Fruit fly (Drosophila melanogaster) whole organism, embryonic: ENCODE data around the gene Bicra.
A peak's percentile ranks its signal among the peaks of the same experiment; 100 is the strongest.

Experiments
- Aef1 ChIP-seq: fragments of 200-800 bp; sonication (Bioruptor generic); IDR thresholded peaks from 3 replicates; pipeline ENCODE4 v1.3.6; 2022; ENCODE audit warnings: missing biosample characterization, missing genetic modification characterization
- Atf6 ChIP-seq: fragments of 200-800 bp; sonication (Bioruptor generic); IDR thresholded peaks from 2 replicates; pipeline ENCODE4 v1.3.6; 2022; ENCODE audit warnings: missing biosample characterization, missing genetic modification characterization
- Bgb ChIP-seq: fragments of 200-800 bp; sonication (Bioruptor generic); IDR thresholded peaks from 2 replicates; pipeline ENCODE4 v1.3.6; 2022; ENCODE audit warnings: missing biosample characterization, missing genetic modification characterization; ENCODE audit not compliant: partially characterized antibody
- CG10147 ChIP-seq: fragments of 200-800 bp; sonication (Bioruptor generic); optimal IDR thresholded peaks from 2 replicates; lab custom pipeline; 2019; ENCODE audit warnings: missing biosample characterization, mild to moderate bottlenecking, missing genetic modification characterization, moderate library complexity
- CG10274 ChIP-seq: fragments of 200-800 bp; sonication (Bioruptor generic); optimal IDR thresholded peaks from 3 replicates; lab custom pipeline; 2017; ENCODE audit warnings: missing biosample characterization, mild to moderate bottlenecking, missing genetic modification characterization
- CG11456 ChIP-seq: fragments of 200-800 bp; sonication (Bioruptor generic); IDR thresholded peaks from 3 replicates; pipeline ENCODE4 v1.3.6; 2022; ENCODE audit warnings: missing biosample characterization, missing genetic modification characterization
- CG13424 ChIP-seq: fragments of 200-800 bp; sonication (Bioruptor generic); optimal IDR thresholded peaks from 2 replicates; lab custom pipeline; 2019; ENCODE audit warnings: missing biosample characterization, mild to moderate bottlenecking, missing genetic modification characterization, moderate library complexity
- CG15269 ChIP-seq: fragments of 200-800 bp; sonication (Bioruptor generic); optimal IDR thresholded peaks from 2 replicates; lab custom pipeline; 2018; ENCODE audit warnings: missing biosample characterization, mild to moderate bottlenecking, missing genetic modification characterization, moderate library complexity
- CG15514 ChIP-seq: fragments of 200-800 bp; sonication (Bioruptor generic); optimal IDR thresholded peaks from 3 replicates; lab custom pipeline; 2017; ENCODE audit warnings: missing biosample characterization, missing genetic modification characterization, mild to moderate bottlenecking, moderate library complexity, missing genetic modification reagents
- CG16779 ChIP-seq: fragments of 200-800 bp; sonication (Bioruptor generic); IDR thresholded peaks from 2 replicates; pipeline ENCODE4 v1.3.6; 2022; ENCODE audit warnings: missing biosample characterization, missing genetic modification characterization
- CG16815 ChIP-seq: fragments of 200-800 bp; sonication (Bioruptor generic); optimal IDR thresholded peaks from 3 replicates; lab custom pipeline; 2017; ENCODE audit warnings: missing biosample characterization, mild to moderate bottlenecking, missing genetic modification characterization
- CG16863 ChIP-seq: fragments of 200-800 bp; sonication (Bioruptor generic); optimal IDR thresholded peaks from 3 replicates; lab custom pipeline; 2016; ENCODE audit warnings: missing biosample characterization, missing genetic modification characterization
- CG17328 ChIP-seq: fragments of 200-800 bp; sonication (Bioruptor generic); IDR thresholded peaks from 2 replicates; pipeline ENCODE4 v1.3.6; 2022; ENCODE audit warnings: missing biosample characterization, missing genetic modification characterization
- CG17361 ChIP-seq: fragments of 200-800 bp; sonication (Bioruptor generic); IDR thresholded peaks from 3 replicates; pipeline ENCODE4 v1.3.6; 2022; ENCODE audit warnings: missing biosample characterization, missing genetic modification characterization
- CG1792 ChIP-seq: fragments of 200-800 bp; sonication (Bioruptor generic); optimal IDR thresholded peaks from 2 replicates; lab custom pipeline; 2016; ENCODE audit warnings: missing biosample characterization, missing genetic modification characterization
- CG18476 ChIP-seq: fragments of 200-800 bp; sonication (Bioruptor generic); optimal IDR thresholded peaks from 2 replicates; lab custom pipeline; 2016; ENCODE audit warnings: missing biosample characterization, mild to moderate bottlenecking, missing genetic modification characterization
- CG18619 ChIP-seq: fragments of 200-800 bp; sonication (Bioruptor generic); optimal IDR thresholded peaks from 3 replicates; lab custom pipeline; 2017; ENCODE audit warnings: missing biosample characterization, mild to moderate bottlenecking, missing genetic modification characterization
- CG18764 ChIP-seq: fragments of 200-800 bp; sonication (Bioruptor generic); optimal IDR thresholded peaks from 3 replicates; lab custom pipeline; 2016; ENCODE audit warnings: missing biosample characterization, missing genetic modification characterization
- CG2120 ChIP-seq: fragments of 200-800 bp; sonication (Bioruptor generic); optimal IDR thresholded peaks from 3 replicates; lab custom pipeline; 2016; ENCODE audit warnings: missing biosample characterization, missing genetic modification characterization
- CG2202 ChIP-seq: fragments of 200-800 bp; sonication (Bioruptor generic); optimal IDR thresholded peaks from 2 replicates; lab custom pipeline; 2018; ENCODE audit warnings: missing biosample characterization, mild to moderate bottlenecking, missing genetic modification characterization
- CG32767 ChIP-seq: fragments of 200-800 bp; sonication (Bioruptor generic); IDR thresholded peaks from 2 replicates; pipeline ENCODE4 v1.3.6; 2022; ENCODE audit warnings: missing biosample characterization, missing genetic modification characterization
- CG34376 ChIP-seq: fragments of 200-800 bp; sonication (Bioruptor generic); optimal IDR thresholded peaks from 2 replicates; lab custom pipeline; 2018; ENCODE audit warnings: missing biosample characterization, mild to moderate bottlenecking, missing genetic modification characterization
- CG6254 ChIP-seq: fragments of 200-800 bp; sonication (Bioruptor generic); optimal IDR thresholded peaks from 3 replicates; lab custom pipeline; 2017; ENCODE audit warnings: mild to moderate bottlenecking, missing biosample characterization, missing genetic modification reagents, missing genetic modification characterization
- CG6813 ChIP-seq: fragments of 200-800 bp; sonication (Bioruptor generic); optimal IDR thresholded peaks from 2 replicates; lab custom pipeline; 2017; ENCODE audit warnings: missing biosample characterization, missing genetic modification characterization, mild to moderate bottlenecking, moderate library complexity, missing genetic modification reagents
- CG6854 ChIP-seq: fragments of 200-800 bp; sonication (Bioruptor generic); optimal IDR thresholded peaks from 3 replicates; lab custom pipeline; 2017; ENCODE audit warnings: missing biosample characterization, mild to moderate bottlenecking, missing genetic modification characterization
- CG7357 ChIP-seq: fragments of 200-800 bp; sonication (Bioruptor generic); IDR thresholded peaks from 3 replicates; pipeline ENCODE4 v1.3.6; 2022; ENCODE audit warnings: missing biosample characterization, missing genetic modification characterization
- CG7928 ChIP-seq: fragments of 200-800 bp; sonication (Bioruptor generic); optimal IDR thresholded peaks from 2 replicates; lab custom pipeline; 2017; ENCODE audit warnings: missing biosample characterization, mild to moderate bottlenecking, missing genetic modification characterization
- Ets97D ChIP-seq: fragments of 200-800 bp; sonication (Bioruptor generic); optimal IDR thresholded peaks from 3 replicates; lab custom pipeline; 2016; ENCODE audit warnings: missing biosample characterization, missing genetic modification characterization
- H15 ChIP-seq: fragments of 200-800 bp; sonication (Bioruptor generic); IDR thresholded peaks from 3 replicates; pipeline ENCODE4 v1.3.6; 2022; ENCODE audit warnings: missing biosample characterization, missing genetic modification characterization
- Lhr ChIP-seq: fragments of 200-800 bp; sonication (Bioruptor generic); optimal IDR thresholded peaks from 3 replicates; lab custom pipeline; 2017; ENCODE audit warnings: mild to moderate bottlenecking, missing biosample characterization, missing genetic modification reagents, missing genetic modification characterization
- Myb ChIP-seq: fragments of 200-800 bp; sonication (Bioruptor generic); optimal IDR thresholded peaks from 2 replicates; lab custom pipeline; 2016; ENCODE audit warnings: missing biosample characterization, missing genetic modification characterization
- NC2β ChIP-seq: fragments of 200-800 bp; sonication (Bioruptor generic); optimal IDR thresholded peaks from 2 replicates; lab custom pipeline; 2016; ENCODE audit warnings: missing biosample characterization, missing genetic modification characterization
- Nf-YA ChIP-seq: fragments of 200-800 bp; sonication (Bioruptor generic); IDR thresholded peaks from 2 replicates; pipeline ENCODE4 v1.3.6; 2022; ENCODE audit warnings: missing biosample characterization, missing genetic modification characterization
- Oli ChIP-seq: fragments of 200-800 bp; sonication (Bioruptor generic); optimal IDR thresholded peaks from 2 replicates; lab custom pipeline; 2018; ENCODE audit warnings: missing biosample characterization, mild to moderate bottlenecking, missing genetic modification characterization, moderate library complexity
- Poxn ChIP-seq: fragments of 200-800 bp; sonication (Bioruptor generic); IDR thresholded peaks from 2 replicates; pipeline ENCODE4 v1.3.6; 2022; ENCODE audit warnings: missing biosample characterization, missing genetic modification characterization
- Side ChIP-seq: fragments of 200-800 bp; sonication (Bioruptor generic); optimal IDR thresholded peaks from 2 replicates; lab custom pipeline; 2016; ENCODE audit warnings: missing biosample characterization, missing genetic modification characterization
- Sry-δ ChIP-seq: fragments of 200-800 bp; sonication (Bioruptor generic); optimal IDR thresholded peaks from 2 replicates; lab custom pipeline; 2016; ENCODE audit warnings: missing biosample characterization, missing genetic modification characterization
- abd-A ChIP-seq: fragments of 200-800 bp; sonication (Bioruptor generic); optimal IDR thresholded peaks from 3 replicates; lab custom pipeline; 2019; ENCODE audit warnings: missing biosample characterization, mild to moderate bottlenecking, missing genetic modification characterization, moderate library complexity
- cato ChIP-seq: fragments of 200-800 bp; sonication (Bioruptor generic); optimal IDR thresholded peaks from 2 replicates; lab custom pipeline; 2016; ENCODE audit warnings: missing biosample characterization, missing genetic modification characterization, borderline replicate concordance
- crp ChIP-seq, 2 experiments: fragments of 200-800 bp; sonication (Bioruptor generic); optimal IDR thresholded peaks; 2 replicates in 1 of 2; 3 replicates in 1 of 2; lab custom pipeline; 2017; ENCODE audit warnings: missing biosample characterization in 2 of 2, missing genetic modification characterization in 2 of 2, mild to moderate bottlenecking in 1 of 2, moderate library complexity in 1 of 2
- dan ChIP-seq: fragments of 200-800 bp; sonication (Bioruptor generic); IDR thresholded peaks from 2 replicates; pipeline ENCODE4 v1.3.6; 2022; ENCODE audit warnings: missing biosample characterization, missing genetic modification characterization
- ewg ChIP-seq: fragments of 200-800 bp; sonication (Bioruptor generic); optimal IDR thresholded peaks from 3 replicates; lab custom pipeline; 2017; ENCODE audit warnings: mild to moderate bottlenecking, missing biosample characterization, missing genetic modification reagents, missing genetic modification characterization
- fd3F ChIP-seq: fragments of 200-800 bp; sonication (Bioruptor generic); optimal IDR thresholded peaks from 2 replicates; lab custom pipeline; 2018; ENCODE audit warnings: missing biosample characterization, mild to moderate bottlenecking, missing genetic modification characterization, moderate library complexity
- grn ChIP-seq: fragments of 200-800 bp; sonication (Bioruptor generic); optimal IDR thresholded peaks from 3 replicates; lab custom pipeline; 2017; ENCODE audit warnings: missing biosample characterization, missing genetic modification characterization
- ind ChIP-seq: fragments of 200-800 bp; sonication (Bioruptor generic); optimal IDR thresholded peaks from 3 replicates; lab custom pipeline; 2016; ENCODE audit warnings: missing biosample characterization, missing genetic modification characterization
- lbe ChIP-seq: fragments of 200-800 bp; sonication (Bioruptor generic); optimal IDR thresholded peaks from 2 replicates; lab custom pipeline; 2016; ENCODE audit warnings: missing biosample characterization, mild to moderate bottlenecking, missing genetic modification characterization
- lmd ChIP-seq: fragments of 200-800 bp; sonication (Bioruptor generic); IDR thresholded peaks from 2 replicates; pipeline ENCODE4 v1.3.6; 2022; ENCODE audit warnings: missing biosample characterization, missing genetic modification characterization
- mirr ChIP-seq: fragments of 200-800 bp; sonication (Bioruptor generic); optimal IDR thresholded peaks from 3 replicates; lab custom pipeline; 2018; ENCODE audit warnings: missing biosample characterization, mild to moderate bottlenecking, missing genetic modification characterization
- ranshi ChIP-seq: fragments of 200-800 bp; sonication (Bioruptor generic); IDR thresholded peaks from 2 replicates; pipeline ENCODE4 v1.3.6; 2022; ENCODE audit warnings: missing biosample characterization, missing genetic modification characterization
- scrt ChIP-seq: fragments of 200-800 bp; sonication (Bioruptor generic); optimal IDR thresholded peaks from 2 replicates; lab custom pipeline; 2018; ENCODE audit warnings: missing biosample characterization, mild to moderate bottlenecking, missing genetic modification characterization, moderate library complexity
- tin ChIP-seq: fragments of 200-800 bp; sonication (Bioruptor generic); optimal IDR thresholded peaks from 3 replicates; lab custom pipeline; 2016; ENCODE audit warnings: missing biosample characterization, missing genetic modification characterization
- toy ChIP-seq: fragments of 200-800 bp; sonication (Bioruptor generic); IDR thresholded peaks from 2 replicates; pipeline ENCODE4 v1.3.6; 2022; ENCODE audit warnings: missing biosample characterization, missing genetic modification characterization

Gene Bicra

dm6 chr3R:29027122-29027521, 35.7 kb upstream of the Bicra start, which contains the start of the genes eIF4E6 and CG1951 (continued):
- TF ChIP-seq CG18476 (GFP tag; lab: Kevin White, UChicago) (no peak), CG18619 (GFP tag; lab: Kevin White, UChicago) (no peak), CG2202 (tag; lab: Kevin White, UChicago) (no peak), Oli (tag; lab: Kevin White, UChicago) (no peak), abd-A (tag; lab: Kevin White, UChicago) (no peak), CG15269 (tag; lab: Kevin White, UChicago) (no peak), toy (GFP tag; lab: Robert Waterston, UW) (no peak), Side (GFP tag; lab: Kevin White, UChicago) (no peak), crp (GFP tag; optimal IDR thresholded peaks at IDR 0.05; lab: Kevin White, UChicago) (no peak), Aef1 (no peak), tin (GFP tag; lab: Kevin White, UChicago) (no peak), Nf-YA (no peak), CG16815 (GFP tag; lab: Kevin White, UChicago) (no peak), CG17361 (no peak), CG16863 (GFP tag; lab: Kevin White, UChicago) (no peak), scrt (GFP tag; lab: Kevin White, UChicago) (no peak), Sry-δ (GFP tag; lab: Kevin White, UChicago) (peak; percentile 94), CG7928 (GFP tag; lab: Kevin White, UChicago) (no peak), lbe (no peak), CG6254 (no peak), mirr (no peak), CG18764 (GFP tag; lab: Kevin White, UChicago) (no peak), CG13424 (tag; lab: Kevin White, UChicago) (no peak), Lhr (GFP tag; lab: Kevin White, UChicago) (no peak), Myb (GFP tag; lab: Kevin White, UChicago) (peak; percentile 47), NC2β (GFP tag; lab: Kevin White, UChicago) (no peak), CG10274 (GFP tag; lab: Kevin White, UChicago) (no peak), dan (GFP tag; lab: Robert Waterston, UW) (no peak), CG2120 (no peak), CG11456 (GFP tag; lab: Robert Waterston, UW) (no peak), CG1792 (GFP tag; lab: Kevin White, UChicago) (no peak), CG32767 (GFP tag; lab: Robert Waterston, UW) (no peak), ind (GFP tag; lab: Kevin White, UChicago) (no peak), Poxn (GFP tag; lab: Robert Waterston, UW) (no peak), ewg (GFP tag; lab: Kevin White, UChicago) (no peak), Atf6 (no peak), cato (no peak), CG7357 (GFP tag; lab: Robert Waterston, UW) (no peak), Ets97D (GFP tag; lab: Kevin White, UChicago) (peak; percentile 30), H15 (GFP tag; lab: Robert Waterston, UW) (no peak), CG6854 (GFP tag; lab: Kevin White, UChicago) (no peak), grn (no peak), lmd (GFP tag; lab: Robert Waterston, UW) (no peak), ranshi (no peak), fd3F (no peak), CG15514 (no peak), CG34376 (GFP tag; lab: Kevin White, UChicago) (no peak), CG16779 (GFP tag; lab: Robert Waterston, UW) (no peak), CG17328 (GFP tag; lab: Robert Waterston, UW) (no peak), Bgb (GFP tag; lab: Robert Waterston, UW) (peak; percentile 98), CG10147 (GFP tag; lab: Kevin White, UChicago) (no peak), CG6813 (GFP tag; lab: Kevin White, UChicago) (no peak)
